Fruit fly (Drosophila melanogaster): ENCODE measurements around the gene CG42747.

CG42747 gene

DNA sequence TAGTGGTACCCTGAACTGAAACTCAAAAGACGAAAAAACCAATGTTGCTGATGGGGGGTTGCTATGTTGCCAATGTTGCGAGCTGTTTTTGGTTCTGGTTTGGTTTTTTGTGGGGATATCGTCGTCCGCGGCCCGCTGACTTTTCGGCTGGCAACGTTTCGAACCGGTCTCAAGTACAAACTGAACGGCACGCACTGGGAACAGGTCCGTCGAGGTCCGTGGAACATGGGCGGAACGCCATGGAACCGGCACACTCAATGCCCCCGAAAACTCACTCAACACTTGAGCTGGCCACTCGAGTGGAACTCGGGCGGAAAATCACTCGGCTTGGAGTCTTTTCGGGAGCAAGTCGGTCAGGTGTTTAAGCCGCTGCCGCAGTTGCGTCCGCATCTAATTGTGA lies 48.2 kb upstream of the CG42747 start, which contains the start of gene CG13300 (continued):
- TF ChIP-seq Sry-β (GFP tag; optimal IDR thresholded peaks at IDR 0.05) = no peak
- TF ChIP-seq ATbp (GFP tag; optimal IDR thresholded peaks at IDR 0.05) = no peak
- no peak for TF ChIP-seq Taf1 (GFP tag; IDR thresholded peaks at IDR 0.05)
- no peak for TF ChIP-seq dysf (GFP tag; IDR thresholded peaks at IDR 0.05)
- no peak for TF ChIP-seq Ssrp (tag; optimal IDR thresholded peaks at IDR 0.05)
- TF ChIP-seq CG11696 (GFP tag; IDR thresholded peaks at IDR 0.05) = no peak
- TF ChIP-seq CG14050 (GFP tag; IDR thresholded peaks at IDR 0.05) = no peak
- TF ChIP-seq E2f2 (GFP tag; IDR thresholded peaks at IDR 0.05) = no peak
- no peak for TF ChIP-seq CG6272 (GFP tag; IDR thresholded peaks at IDR 0.05)
- TF ChIP-seq Fer3 (tag; optimal IDR thresholded peaks at IDR 0.05) = no peak
- TF ChIP-seq HHEX (GFP tag; optimal IDR thresholded peaks at IDR 0.05) = no peak
- TF ChIP-seq CG14860 (GFP tag; IDR thresholded peaks at IDR 0.05; ENCODE audit: partially characterized antibody) = peak; percentile 24; the same call in 1 of the 3 replicates
- no peak; the same call in 2 of the 3 replicates for TF ChIP-seq gce (GFP tag; IDR thresholded peaks at IDR 0.05)
- peak; percentile 10; the same call in 1 of the 3 replicates for TF ChIP-seq so (GFP tag; IDR thresholded peaks at IDR 0.05)
- TF ChIP-seq D19B (GFP tag; optimal IDR thresholded peaks at IDR 0.05) = no peak
- no peak for TF ChIP-seq ap (GFP tag; IDR thresholded peaks at IDR 0.05)
- TF ChIP-seq amos (GFP tag; IDR thresholded peaks at IDR 0.05; ENCODE audit: partially characterized antibody) = peak; percentile 54; the same call in 1 of the 2 replicates
- TF ChIP-seq CG10267 (tag; optimal IDR thresholded peaks at IDR 0.05) = no peak
- no peak for TF ChIP-seq Nf-YC (tag; optimal IDR thresholded peaks at IDR 0.05)
- TF ChIP-seq HmgZ (tag; optimal IDR thresholded peaks at IDR 0.05) = no peak
- TF ChIP-seq Adf1 (GFP tag; IDR thresholded peaks at IDR 0.05) = peak; percentile 76
- TF ChIP-seq CG6854 (GFP tag; optimal IDR thresholded peaks at IDR 0.05) = peak; percentile 7
- TF ChIP-seq CG16779 (GFP tag; IDR thresholded peaks at IDR 0.05) = no peak
- peak; percentile 89 for TF ChIP-seq chm (GFP tag; IDR thresholded peaks at IDR 0.05)
- TF ChIP-seq hth (optimal IDR thresholded peaks at IDR 0.05) = no peak
- peak; percentile 23 for TF ChIP-seq CG4707 (GFP tag; optimal IDR thresholded peaks at IDR 0.05)
- no peak for TF ChIP-seq Ets97D (GFP tag; optimal IDR thresholded peaks at IDR 0.05)
- TF ChIP-seq Dad (GFP tag; optimal IDR thresholded peaks at IDR 0.05) = no peak
- no peak for TF ChIP-seq jumu (GFP tag; optimal IDR thresholded peaks at IDR 0.05)
- TF ChIP-seq nom (GFP tag; optimal IDR thresholded peaks at IDR 0.05) = peak; percentile 80
- no peak for TF ChIP-seq hkb (optimal IDR thresholded peaks at IDR 0.05)
- TF ChIP-seq hkb (GFP tag; IDR thresholded peaks at IDR 0.05) = peak; percentile 42; the same call in 1 of the 2 replicates
- no peak for TF ChIP-seq Dref (GFP tag; IDR thresholded peaks at IDR 0.05)
- no peak for TF ChIP-seq twi (tag; optimal IDR thresholded peaks at IDR 0.05)
- no peak for TF ChIP-seq sim (GFP tag; IDR thresholded peaks at IDR 0.05)
- TF ChIP-seq CG2199 (GFP tag; IDR thresholded peaks at IDR 0.05) = 0 out of 3 replicates have a peak, but pooled peaks have one; percentile 55
- no peak for TF ChIP-seq Dp (GFP tag; optimal IDR thresholded peaks at IDR 0.05)
- no peak for TF ChIP-seq CG17912 (GFP tag; optimal IDR thresholded peaks at IDR 0.05)
- TF ChIP-seq chn (GFP tag; optimal IDR thresholded peaks at IDR 0.05) = no peak
- no peak for TF ChIP-seq CG17568 (GFP tag; optimal IDR thresholded peaks at IDR 0.05)
- peak; percentile 46 for TF ChIP-seq unpg (GFP tag; optimal IDR thresholded peaks at IDR 0.05)
- no peak for TF ChIP-seq CG15011 (GFP tag; optimal IDR thresholded peaks at IDR 0.05)
- TF ChIP-seq PHDP (tag; optimal IDR thresholded peaks at IDR 0.05) = peak; percentile 42
- no peak for TF ChIP-seq az2 (GFP tag; optimal IDR thresholded peaks at IDR 0.05)
- TF ChIP-seq peb (GFP tag; IDR thresholded peaks at IDR 0.05) = no peak
- TF ChIP-seq gem (tag; optimal IDR thresholded peaks at IDR 0.05) = no peak
- TF ChIP-seq CG15696 (tag; optimal IDR thresholded peaks at IDR 0.05) = no peak
- no peak for TF ChIP-seq Side (GFP tag; optimal IDR thresholded peaks at IDR 0.05)
- peak; percentile 19; the same call in 1 of the 2 replicates for TF ChIP-seq CG5953 (GFP tag; IDR thresholded peaks at IDR 0.05)
- no peak for TF ChIP-seq CG8388 (GFP tag; optimal IDR thresholded peaks at IDR 0.05)
- no peak for TF ChIP-seq ttk (GFP tag; IDR thresholded peaks at IDR 0.05)
- TF ChIP-seq bowl (GFP tag; IDR thresholded peaks at IDR 0.05) = no peak
